Worm (Caenorhabditis elegans): Measurements from ENCODE around the gene T24C4.2.
A peak's percentile ranks its signal among the peaks of the same experiment; 100 is the strongest.

Gene T24C4.2

ce11 chrIII:835713-836278 lies 34.0 kb downstream of the T24C4.2 start (continued):
- no peak for TF ChIP-seq hrde-1 (tag; optimal IDR thresholded peaks at IDR 0.05; ENCODE audit: borderline replicate concordance)
- TF ChIP-seq lir-1 (GFP tag; conservative IDR thresholded peaks at IDR 0.05): peak; percentile 77; the same call in 1 of the 2 replicates
- TF ChIP-seq hlh-12 (tag; optimal IDR thresholded peaks at IDR 0.05): no peak
- peak; percentile 72; the same call in 1 of the 2 replicates for TF ChIP-seq F39B2.1 (GFP tag; IDR thresholded peaks at IDR 0.05)
- no peak for TF ChIP-seq bed-2 (GFP tag; IDR thresholded peaks at IDR 0.05)
- peak; percentile 83 for TF ChIP-seq gei-17 (GFP tag; optimal IDR thresholded peaks at IDR 0.05)
- no peak for TF ChIP-seq him-1 (tag; optimal IDR thresholded peaks at IDR 0.05)
- TF ChIP-seq rpc-1 (optimal IDR thresholded peaks at IDR 0.05): no peak
- TF ChIP-seq rpc-1 (tag; optimal IDR thresholded peaks at IDR 0.05): no peak
- peak; percentile 74 for TF ChIP-seq aptf-2 (GFP tag; conservative IDR thresholded peaks at IDR 0.05)
- no peak for TF ChIP-seq lsy-27 (tag; optimal IDR thresholded peaks at IDR 0.05; ENCODE audit: borderline replicate concordance, insufficient read depth)
- peak; percentile 81 for TF ChIP-seq madf-10 (tag; optimal IDR thresholded peaks at IDR 0.05)
- peak; percentile 62 for TF ChIP-seq pha-4 (tag; optimal IDR thresholded peaks at IDR 0.05)
- TF ChIP-seq F37B4.10 (GFP tag; IDR thresholded peaks at IDR 0.05): no peak
- peak; percentile 88; the same call in 1 of the 2 replicates for TF ChIP-seq ceh-58 (GFP tag; IDR thresholded peaks at IDR 0.05)
- peak; percentile 98 for TF ChIP-seq F57C9.4 (tag; optimal IDR thresholded peaks at IDR 0.05)
- TF ChIP-seq egl-44 (GFP tag; IDR thresholded peaks at IDR 0.05): peak; percentile 92
- peak; percentile 96 for TF ChIP-seq aptf-3 (GFP tag; IDR thresholded peaks at IDR 0.05)
- peak; percentile 93 for TF ChIP-seq ekl-4 (GFP tag; IDR thresholded peaks at IDR 0.05)
- no peak for TF ChIP-seq nfya-1 (tag; optimal IDR thresholded peaks at IDR 0.05; ENCODE audit: borderline replicate concordance, insufficient read depth)
- peak; percentile 82; the same call in 1 of the 2 replicates for TF ChIP-seq hsf-1 (GFP tag; IDR thresholded peaks at IDR 0.05)
- TF ChIP-seq ztf-22 (GFP tag; optimal IDR thresholded peaks at IDR 0.05): peak; percentile 92
- TF ChIP-seq attf-3 (GFP tag; conservative IDR thresholded peaks at IDR 0.05): peak; percentile 69
- TF ChIP-seq F33H1.4 (GFP tag; IDR thresholded peaks at IDR 0.05): peak; percentile 56
- no peak for TF ChIP-seq mxl-1 (tag; optimal IDR thresholded peaks at IDR 0.05)
- peak; percentile 97 for TF ChIP-seq T26A5.8 (tag; optimal IDR thresholded peaks at IDR 0.05)
- TF ChIP-seq sea-2 (GFP tag; IDR thresholded peaks at IDR 0.05): no peak
- no peak for TF ChIP-seq ztf-18 (tag; optimal IDR thresholded peaks at IDR 0.05)
- TF ChIP-seq athp-1 (tag; optimal IDR thresholded peaks at IDR 0.05): peak; percentile 99
- peak; percentile 99 for TF ChIP-seq nfyb-1 (GFP tag; IDR thresholded peaks at IDR 0.05)
- peak; percentile 99 for TF ChIP-seq fkh-3 (tag; optimal IDR thresholded peaks at IDR 0.05)
- TF ChIP-seq F23B12.7 (tag; optimal IDR thresholded peaks at IDR 0.05; ENCODE audit: insufficient read depth): no peak
- peak; percentile 98 for TF ChIP-seq nhr-27 (tag; optimal IDR thresholded peaks at IDR 0.05)
- no peak for TF ChIP-seq F49E8.2 (tag; optimal IDR thresholded peaks at IDR 0.05; ENCODE audit: insufficient read depth)
- peak; percentile 99 for TF ChIP-seq Y53G8AR.9 (GFP tag; conservative IDR thresholded peaks at IDR 0.05)
- peak; percentile 84 for TF ChIP-seq ets-4 (GFP tag; optimal IDR thresholded peaks at IDR 0.05)
- peak; percentile 86 for TF ChIP-seq somi-1 (GFP tag; optimal IDR thresholded peaks at IDR 0.05)
- peak; percentile 81 for TF ChIP-seq ceh-27 (GFP tag; optimal IDR thresholded peaks at IDR 0.05)
- peak; percentile 98 for TF ChIP-seq F10E7.11 (tag; optimal IDR thresholded peaks at IDR 0.05)
- peak; percentile 90 for TF ChIP-seq mel-28 (tag; optimal IDR thresholded peaks at IDR 0.05; ENCODE audit: borderline replicate concordance)
- TF ChIP-seq bed-1 (GFP tag; IDR thresholded peaks at IDR 0.05): peak; percentile 74; the same call in 1 of the 2 replicates
- TF ChIP-seq ZK185.1 (tag; optimal IDR thresholded peaks at IDR 0.05; ENCODE audit: poor library complexity, severe bottlenecking): peak; percentile 61
- peak; percentile 75 for TF ChIP-seq hmg-20 (GFP tag; IDR thresholded peaks at IDR 0.05)
- peak; percentile 91 for TF ChIP-seq ama-1 (optimal IDR thresholded peaks at IDR 0.05)
- peak in 1 of 2 experiments; percentile 65 for TF ChIP-seq ama-1 (GFP tag; optimal IDR thresholded peaks at IDR 0.05)
- TF ChIP-seq nfya-2 (GFP tag; IDR thresholded peaks at IDR 0.05): peak; percentile 93; the same call in 1 of the 2 replicates
- no peak for TF ChIP-seq ztf-28 (GFP tag; IDR thresholded peaks at IDR 0.05)
- peak; percentile 79 for TF ChIP-seq madf-6 (GFP tag; IDR thresholded peaks at IDR 0.05)

All from whole organism, young adult.